Fruit fly (Drosophila melanogaster) whole organism, embryonic: ENCODE data around the gene mon2.
A peak's percentile ranks its signal among the peaks of the same experiment; 100 is the strongest.

Experiments
- B-H2 ChIP-seq: fragments of 200-800 bp; sonication (Bioruptor generic); optimal IDR thresholded peaks from 2 replicates; lab custom pipeline; 2018; ENCODE audit warnings: missing biosample characterization, mild to moderate bottlenecking, missing genetic modification characterization
- CG11695 ChIP-seq: fragments of 200-800 bp; sonication (Bioruptor generic); IDR thresholded peaks from 3 replicates; pipeline ENCODE4 v1.3.6; 2022; ENCODE audit warnings: missing biosample characterization, missing genetic modification characterization
- CG11696 ChIP-seq: fragments of 200-800 bp; sonication (Bioruptor generic); IDR thresholded peaks from 2 replicates; pipeline ENCODE4 v1.3.6; 2022; ENCODE audit warnings: missing biosample characterization, missing genetic modification characterization
- CG12391 ChIP-seq: fragments of 200-800 bp; sonication (Bioruptor generic); optimal IDR thresholded peaks from 3 replicates; lab custom pipeline; 2018; ENCODE audit warnings: missing biosample characterization, mild to moderate bottlenecking, missing genetic modification characterization, moderate library complexity
- CG17361 ChIP-seq: fragments of 200-800 bp; sonication (Bioruptor generic); IDR thresholded peaks from 3 replicates; pipeline ENCODE4 v1.3.6; 2022; ENCODE audit warnings: missing biosample characterization, missing genetic modification characterization
- CG1792 ChIP-seq: fragments of 200-800 bp; sonication (Bioruptor generic); optimal IDR thresholded peaks from 2 replicates; lab custom pipeline; 2016; ENCODE audit warnings: missing biosample characterization, missing genetic modification characterization
- CG18011 ChIP-seq: fragments of 200-800 bp; sonication (Bioruptor generic); optimal IDR thresholded peaks from 2 replicates; lab custom pipeline; 2017; ENCODE audit warnings: missing biosample characterization, missing genetic modification characterization, mild to moderate bottlenecking, moderate library complexity, missing genotype
- CG2116 ChIP-seq: fragments of 200-800 bp; sonication (Bioruptor generic); optimal IDR thresholded peaks from 3 replicates; lab custom pipeline; 2018; ENCODE audit warnings: missing biosample characterization, mild to moderate bottlenecking, missing genetic modification characterization
- CG3163 ChIP-seq: fragments of 200-800 bp; sonication (Bioruptor generic); optimal IDR thresholded peaks from 3 replicates; lab custom pipeline; 2016; ENCODE audit warnings: missing biosample characterization, missing genetic modification characterization
- CG32532 ChIP-seq: fragments of 200-800 bp; sonication (Bioruptor generic); IDR thresholded peaks from 2 replicates; pipeline ENCODE4 v1.3.6; 2022; ENCODE audit warnings: missing biosample characterization, missing genetic modification characterization
- CG32772 ChIP-seq: fragments of 200-800 bp; sonication (Bioruptor generic); IDR thresholded peaks from 2 replicates; pipeline ENCODE4 v1.3.6; 2022; ENCODE audit warnings: missing biosample characterization, missing genetic modification characterization
- CG34224 ChIP-seq: fragments of 200-800 bp; sonication (Bioruptor generic); IDR thresholded peaks from 3 replicates; pipeline ENCODE4 v1.3.6; 2022; ENCODE audit warnings: missing biosample characterization, missing genetic modification characterization; ENCODE audit not compliant: partially characterized antibody
- CG34422 ChIP-seq: fragments of 200-800 bp; sonication (Bioruptor generic); IDR thresholded peaks from 3 replicates; pipeline ENCODE4 v1.3.6; 2022; ENCODE audit warnings: missing biosample characterization, missing genetic modification characterization
- CG5245 ChIP-seq: fragments of 200-800 bp; sonication (Bioruptor generic); optimal IDR thresholded peaks from 3 replicates; lab custom pipeline; 2016; ENCODE audit warnings: missing biosample characterization, missing genetic modification characterization
- CG5953 ChIP-seq: fragments of 200-800 bp; sonication (Bioruptor generic); IDR thresholded peaks from 2 replicates; pipeline ENCODE4 v1.3.6; 2022; ENCODE audit warnings: missing biosample characterization, missing genetic modification characterization
- CG6791 ChIP-seq: fragments of 200-800 bp; sonication (Bioruptor generic); IDR thresholded peaks from 3 replicates; pipeline ENCODE4 v1.3.6; 2022; ENCODE audit warnings: missing biosample characterization, missing genetic modification characterization; ENCODE audit not compliant: partially characterized antibody
- CG7372 ChIP-seq: fragments of 200-800 bp; sonication (Bioruptor generic); IDR thresholded peaks from 2 replicates; pipeline ENCODE4 v1.3.6; 2022; ENCODE audit warnings: missing biosample characterization, missing genetic modification characterization
- CG7928 ChIP-seq: fragments of 200-800 bp; sonication (Bioruptor generic); optimal IDR thresholded peaks from 2 replicates; lab custom pipeline; 2017; ENCODE audit warnings: missing biosample characterization, mild to moderate bottlenecking, missing genetic modification characterization
- CG8281 ChIP-seq: fragments of 200-800 bp; sonication (Bioruptor generic); optimal IDR thresholded peaks from 2 replicates; lab custom pipeline; 2018; ENCODE audit warnings: missing biosample characterization, mild to moderate bottlenecking, missing genetic modification characterization, moderate library complexity
- CG8359 ChIP-seq: fragments of 200-800 bp; sonication (Bioruptor generic); optimal IDR thresholded peaks from 2 replicates; lab custom pipeline; 2017; ENCODE audit warnings: missing biosample characterization, mild to moderate bottlenecking, missing genetic modification characterization, borderline replicate concordance
- Ets97D ChIP-seq: fragments of 200-800 bp; sonication (Bioruptor generic); optimal IDR thresholded peaks from 3 replicates; lab custom pipeline; 2016; ENCODE audit warnings: missing biosample characterization, missing genetic modification characterization
- Gsc ChIP-seq: fragments of 200-800 bp; sonication (Bioruptor generic); IDR thresholded peaks from 2 replicates; pipeline ENCODE4 v1.3.6; 2022; ENCODE audit warnings: missing biosample characterization, missing genetic modification characterization
- HLHmδ ChIP-seq: fragments of 200-800 bp; sonication (Bioruptor generic); optimal IDR thresholded peaks from 2 replicates; lab custom pipeline; 2018; ENCODE audit warnings: missing biosample characterization, mild to moderate bottlenecking, missing genetic modification characterization, moderate library complexity
- Hr3 ChIP-seq: fragments of 200-800 bp; sonication (Bioruptor generic); optimal IDR thresholded peaks from 3 replicates; lab custom pipeline; 2016; ENCODE audit warnings: missing biosample characterization, missing genetic modification characterization
- Hr78 ChIP-seq, 2 experiments: fragments of 200-800 bp in 1 of 2; fragments of >200 bp in 1 of 2; sonication (Bioruptor generic) in 1 of 2; optimal IDR thresholded peaks; 2 replicates each; lab custom pipeline; 2017 to 2019; ENCODE audit warnings: missing biosample characterization in 2 of 2, missing genetic modification characterization in 2 of 2, mild to moderate bottlenecking in 1 of 2, moderate library complexity in 1 of 2
- Kr ChIP-seq: fragments of 200-800 bp; sonication (Bioruptor generic); optimal IDR thresholded peaks from 2 replicates; lab custom pipeline; 2017; ENCODE audit warnings: missing biosample characterization, mild to moderate bottlenecking, missing genetic modification characterization
- Opbp ChIP-seq: fragments of 200-800 bp; sonication (Bioruptor generic); IDR thresholded peaks from 3 replicates; pipeline ENCODE4 v1.3.6; 2022; ENCODE audit warnings: missing biosample characterization, missing genetic modification characterization; ENCODE audit not compliant: partially characterized antibody
- Ptx1 ChIP-seq: fragments of 200-800 bp; sonication (Bioruptor generic); IDR thresholded peaks from 2 replicates; pipeline ENCODE4 v1.3.6; 2022; ENCODE audit warnings: missing biosample characterization, missing genetic modification characterization
- Sox102F ChIP-seq: fragments of 200-800 bp; sonication (Bioruptor generic); optimal IDR thresholded peaks from 2 replicates; lab custom pipeline; 2018; ENCODE audit warnings: missing biosample characterization, mild to moderate bottlenecking, missing genetic modification characterization, moderate library complexity
- Taf1 ChIP-seq: fragments of 200-800 bp; sonication (Bioruptor generic); IDR thresholded peaks from 2 replicates; pipeline ENCODE4 v1.3.6; 2022; ENCODE audit warnings: missing biosample characterization, missing genetic modification characterization
- ab ChIP-seq: fragments of 200-800 bp; sonication (Bioruptor generic); optimal IDR thresholded peaks from 2 replicates; lab custom pipeline; 2016; ENCODE audit warnings: missing biosample characterization, missing genetic modification characterization
- ato ChIP-seq: fragments of 200-800 bp; sonication (Bioruptor generic); IDR thresholded peaks from 2 replicates; pipeline ENCODE4 v1.3.6; 2022; ENCODE audit warnings: missing biosample characterization, missing genetic modification characterization; ENCODE audit not compliant: partially characterized antibody
- exex ChIP-seq: fragments of 200-800 bp; sonication (Bioruptor generic); optimal IDR thresholded peaks from 4 replicates; lab custom pipeline; 2018; ENCODE audit warnings: missing biosample characterization, mild to moderate bottlenecking, missing genetic modification characterization, moderate library complexity
- fd96Cb ChIP-seq: fragments of 200-800 bp; sonication (Bioruptor generic); optimal IDR thresholded peaks from 2 replicates; lab custom pipeline; 2018; ENCODE audit warnings: missing biosample characterization, mild to moderate bottlenecking, missing genetic modification characterization, moderate library complexity
- her ChIP-seq: fragments of 200-800 bp; sonication (Bioruptor generic); optimal IDR thresholded peaks from 2 replicates; lab custom pipeline; 2016; ENCODE audit warnings: missing biosample characterization, missing genetic modification characterization
- kay ChIP-seq: fragments of 200-800 bp; sonication (Bioruptor generic); optimal IDR thresholded peaks from 2 replicates; lab custom pipeline; 2016; ENCODE audit warnings: missing biosample characterization, missing genetic modification characterization
- ken ChIP-seq: fragments of 200-800 bp; sonication (Bioruptor generic); IDR thresholded peaks from 3 replicates; pipeline ENCODE4 v1.3.6; 2022; ENCODE audit warnings: missing biosample characterization, missing genetic modification characterization
- kni ChIP-seq: fragments of 200-800 bp; sonication (Bioruptor generic); optimal IDR thresholded peaks from 3 replicates; lab custom pipeline; 2017; ENCODE audit warnings: mild to moderate bottlenecking, missing biosample characterization, missing genetic modification reagents, missing genetic modification characterization
- lola ChIP-seq, 3 experiments: fragments of >200 bp in 2 of 3; fragments of 200-800 bp in 1 of 3; sonication (Bioruptor generic) in 1 of 3; optimal IDR thresholded peaks; 2 replicates each; lab custom pipeline; 2017 to 2019; ENCODE audit warnings: missing biosample characterization in 3 of 3, missing genetic modification characterization in 3 of 3, mild to moderate bottlenecking in 1 of 3, moderate library complexity in 1 of 3
- pfk ChIP-seq: fragments of 200-800 bp; sonication (Bioruptor generic); optimal IDR thresholded peaks from 2 replicates; lab custom pipeline; 2018; ENCODE audit warnings: missing biosample characterization, mild to moderate bottlenecking, missing genetic modification characterization, moderate library complexity
- salm ChIP-seq: fragments of 200-800 bp; sonication (Bioruptor generic); optimal IDR thresholded peaks from 2 replicates; lab custom pipeline; 2018; ENCODE audit warnings: missing biosample characterization, mild to moderate bottlenecking, missing genetic modification characterization
- sens-2 ChIP-seq: fragments of 200-800 bp; sonication (Bioruptor generic); IDR thresholded peaks from 2 replicates; pipeline ENCODE4 v1.3.6; 2022; ENCODE audit warnings: missing biosample characterization, missing genetic modification characterization
- slou ChIP-seq: fragments of 200-800 bp; sonication (Bioruptor generic); optimal IDR thresholded peaks from 3 replicates; lab custom pipeline; 2016; ENCODE audit warnings: missing biosample characterization, missing genetic modification characterization
- so ChIP-seq: fragments of 200-800 bp; sonication (Bioruptor generic); IDR thresholded peaks from 3 replicates; pipeline ENCODE4 v1.3.6; 2022; ENCODE audit warnings: missing biosample characterization, missing genetic modification characterization
- stwl ChIP-seq: fragments of 200-800 bp; sonication (Bioruptor generic); optimal IDR thresholded peaks from 3 replicates; lab custom pipeline; 2018; ENCODE audit warnings: missing biosample characterization, mild to moderate bottlenecking, missing genetic modification characterization, moderate library complexity
- toy ChIP-seq: fragments of 200-800 bp; sonication (Bioruptor generic); IDR thresholded peaks from 2 replicates; pipeline ENCODE4 v1.3.6; 2022; ENCODE audit warnings: missing biosample characterization, missing genetic modification characterization
- unc-4 ChIP-seq: fragments of 200-800 bp; sonication (Bioruptor generic); IDR thresholded peaks from 2 replicates; pipeline ENCODE4 v1.3.6; 2022; ENCODE audit warnings: missing biosample characterization, missing genetic modification characterization; ENCODE audit not compliant: partially characterized antibody
- vfl ChIP-seq: fragments of 200-800 bp; sonication (Bioruptor generic); optimal IDR thresholded peaks from 2 replicates; lab custom pipeline; 2016; ENCODE audit warnings: missing biosample characterization, missing genetic modification characterization
- zfh1 ChIP-seq: fragments of 200-800 bp; sonication (Bioruptor generic); IDR thresholded peaks from 3 replicates; pipeline ENCODE4 v1.3.6; 2022; ENCODE audit warnings: missing biosample characterization, missing genetic modification characterization

The mon2 gene

DNA sequence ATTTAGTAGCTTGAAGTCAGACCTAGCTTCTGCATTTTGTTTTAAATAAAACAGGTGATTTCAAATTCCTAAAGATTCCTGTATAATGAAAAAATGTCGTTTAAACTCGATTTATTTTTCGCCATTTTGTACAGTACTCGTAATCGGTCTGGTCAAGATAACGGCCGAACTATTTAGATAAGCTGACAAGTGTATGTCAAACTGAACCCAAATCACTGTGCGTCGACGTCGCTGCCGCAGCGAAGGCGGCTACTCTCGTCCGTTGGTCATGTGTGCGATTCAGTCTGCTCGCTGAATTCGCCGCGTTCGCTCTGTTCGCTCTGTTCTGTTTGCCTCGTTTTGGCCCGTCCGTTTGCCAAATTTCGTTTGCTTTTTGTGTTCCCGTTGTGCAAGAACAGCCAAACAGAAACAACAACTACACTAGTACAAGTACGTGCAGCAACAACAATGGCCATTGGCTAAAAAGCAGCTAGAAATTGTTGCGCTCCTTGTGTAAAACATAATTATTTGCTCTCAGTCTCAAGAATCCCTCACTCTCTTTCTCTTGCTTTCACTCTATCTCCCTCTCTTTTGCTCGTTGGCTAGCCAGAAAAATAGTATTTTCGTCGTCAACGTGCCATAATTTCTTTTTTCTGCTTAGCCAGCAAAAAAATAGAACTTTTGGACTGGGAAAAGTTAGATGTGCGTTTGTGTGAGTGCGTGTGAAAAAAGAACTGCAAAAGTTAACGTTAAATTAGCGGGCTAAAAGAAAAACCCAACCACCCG is 35.6 kb downstream of the mon2 start (continued):
- TF ChIP-seq ato (GFP tag; lab: Robert Waterston, UW) (no peak), pfk (GFP tag; lab: Kevin White, UChicago) (no peak), stwl (tag; lab: Kevin White, UChicago) (no peak), CG8281 (no peak), exex (tag; lab: Kevin White, UChicago) (peak; percentile 84), B-H2 (GFP tag; lab: Kevin White, UChicago) (no peak), CG1792 (GFP tag; lab: Kevin White, UChicago) (no peak), slou (GFP tag; lab: Kevin White, UChicago) (no peak), HLHmδ (GFP tag; lab: Kevin White, UChicago) (no peak), vfl (no peak), Kr (GFP tag; lab: Kevin White, UChicago) (no peak), Opbp (no peak), CG5953 (no peak), CG18011 (GFP tag; lab: Kevin White, UChicago) (no peak), fd96Cb (tag; lab: Kevin White, UChicago) (no peak), CG3163 (GFP tag; lab: Kevin White, UChicago) (no peak), Hr78 (GFP tag; optimal IDR thresholded peaks at IDR 0.05; lab: Kevin White, UChicago) (no peak), CG6791 (no peak), CG12391 (tag; lab: Kevin White, UChicago) (no peak), sens-2 (0 out of 2 replicates have a peak, but pooled peaks have one; percentile 30), CG7372 (no peak), CG34224 (GFP tag; lab: Robert Waterston, UW) (no peak; the same call in 2 of the 3 replicates), CG17361 (no peak), ab (GFP tag; lab: Kevin White, UChicago) (no peak), CG8359 (GFP tag; lab: Kevin White, UChicago) (no peak), her (GFP tag; lab: Kevin White, UChicago) (no peak), Sox102F (GFP tag; lab: Kevin White, UChicago) (no peak), Ptx1 (GFP tag; lab: Robert Waterston, UW) (no peak), CG11696 (GFP tag; lab: Robert Waterston, UW) (no peak), CG34422 (GFP tag; lab: Robert Waterston, UW) (0 out of 3 replicates have a peak, but pooled peaks have one; percentile 19), unc-4 (GFP tag; lab: Robert Waterston, UW) (no peak), CG5245 (GFP tag; lab: Kevin White, UChicago) (no peak), Ets97D (GFP tag; lab: Kevin White, UChicago) (no peak), salm (tag; lab: Kevin White, UChicago) (no peak), ken (GFP tag; lab: Robert Waterston, UW) (no peak), CG11695 (GFP tag; lab: Robert Waterston, UW) (0 out of 3 replicates have a peak, but pooled peaks have one; percentile 36), so (GFP tag; lab: Robert Waterston, UW) (no peak), Taf1 (GFP tag; lab: Robert Waterston, UW) (no peak), CG32532 (GFP tag; lab: Robert Waterston, UW) (peak; percentile 39; the same call in 1 of the 2 replicates), Gsc (no peak), kay (no peak), toy (GFP tag; lab: Robert Waterston, UW) (no peak), CG32772 (no peak), lola (GFP tag; optimal IDR thresholded peaks at IDR 0.05; lab: Kevin White, UChicago) (no peak), zfh1 (GFP tag; lab: Robert Waterston, UW) (no peak), Hr3 (GFP tag; lab: Kevin White, UChicago) (no peak), CG7928 (GFP tag; lab: Kevin White, UChicago) (no peak), kni (GFP tag; lab: Kevin White, UChicago) (peak; percentile 22), CG2116 (GFP tag; lab: Kevin White, UChicago) (no peak)
